Fruit fly (Drosophila melanogaster) whole organism, embryonic: Measurements from ENCODE around the gene Cyp9f2.

Experiments used
- CG10979 ChIP-seq: fragments of 200-800 bp; sonication (Bioruptor generic); optimal IDR thresholded peaks from 2 replicates; lab custom pipeline; 2018; ENCODE audit warnings: missing biosample characterization, mild to moderate bottlenecking, missing genetic modification characterization, moderate library complexity
- CG12155 ChIP-seq: fragments of 200-800 bp; sonication (Bioruptor generic); optimal IDR thresholded peaks from 3 replicates; lab custom pipeline; 2016; ENCODE audit warnings: missing biosample characterization, missing genetic modification characterization
- CG13287 ChIP-seq: fragments of 200-800 bp; sonication (Bioruptor generic); IDR thresholded peaks from 2 replicates; pipeline ENCODE4 v1.3.6; 2022; ENCODE audit warnings: missing biosample characterization, missing genetic modification characterization; ENCODE audit not compliant: partially characterized antibody
- CG14710 ChIP-seq: fragments of 200-800 bp; sonication (Bioruptor generic); optimal IDR thresholded peaks from 3 replicates; lab custom pipeline; 2019; ENCODE audit warnings: missing biosample characterization, mild to moderate bottlenecking, missing genetic modification characterization, moderate library complexity
- CG17328 ChIP-seq: fragments of 200-800 bp; sonication (Bioruptor generic); IDR thresholded peaks from 2 replicates; pipeline ENCODE4 v1.3.6; 2022; ENCODE audit warnings: missing biosample characterization, missing genetic modification characterization
- CG18262 ChIP-seq: fragments of 200-800 bp; optimal IDR thresholded peaks from 3 replicates; lab custom pipeline; 2019; ENCODE audit warnings: missing biosample characterization, mild to moderate bottlenecking, missing genetic modification characterization, moderate library complexity
- CG3163 ChIP-seq: fragments of 200-800 bp; sonication (Bioruptor generic); optimal IDR thresholded peaks from 3 replicates; lab custom pipeline; 2016; ENCODE audit warnings: missing biosample characterization, missing genetic modification characterization
- CG3838 ChIP-seq: fragments of 200-800 bp; sonication (Bioruptor generic); optimal IDR thresholded peaks from 3 replicates; lab custom pipeline; 2016; ENCODE audit warnings: missing biosample characterization, missing genetic modification characterization
- CG42726 ChIP-seq: fragments of 200-800 bp; sonication (Bioruptor generic); IDR thresholded peaks from 2 replicates; pipeline ENCODE4 v1.3.6; 2022; ENCODE audit warnings: missing biosample characterization, missing genetic modification characterization; ENCODE audit not compliant: partially characterized antibody
- CG7987 ChIP-seq: fragments of 200-800 bp; sonication (Bioruptor generic); optimal IDR thresholded peaks from 2 replicates; lab custom pipeline; 2018; ENCODE audit warnings: missing biosample characterization, mild to moderate bottlenecking, missing genetic modification characterization, moderate library complexity
- Camta ChIP-seq: fragments of 200-800 bp; sonication (Bioruptor generic); optimal IDR thresholded peaks from 2 replicates; lab custom pipeline; 2016; ENCODE audit warnings: missing biosample characterization, missing genetic modification characterization
- Deaf1 ChIP-seq: fragments of 200-800 bp; optimal IDR thresholded peaks from 3 replicates; lab custom pipeline; 2019; ENCODE audit warnings: missing biosample characterization, mild to moderate bottlenecking, missing genetic modification characterization, moderate library complexity
- Dfd ChIP-seq, 2 experiments: fragments of >200 bp; optimal IDR thresholded peaks; 2 replicates each; lab custom pipeline; 2017; ENCODE audit warnings: missing biosample characterization in 2 of 2, missing genetic modification characterization in 2 of 2
- E2f2 ChIP-seq: fragments of 200-800 bp; sonication (Bioruptor generic); IDR thresholded peaks from 2 replicates; pipeline ENCODE4 v1.3.6; 2022; ENCODE audit warnings: missing biosample characterization, missing genetic modification characterization
- Gsc ChIP-seq: fragments of 200-800 bp; sonication (Bioruptor generic); IDR thresholded peaks from 2 replicates; pipeline ENCODE4 v1.3.6; 2022; ENCODE audit warnings: missing biosample characterization, missing genetic modification characterization
- H15 ChIP-seq: fragments of 200-800 bp; sonication (Bioruptor generic); IDR thresholded peaks from 3 replicates; pipeline ENCODE4 v1.3.6; 2022; ENCODE audit warnings: missing biosample characterization, missing genetic modification characterization
- Hand ChIP-seq: fragments of 200-800 bp; sonication (Bioruptor generic); optimal IDR thresholded peaks from 2 replicates; lab custom pipeline; 2017; ENCODE audit warnings: mild to moderate bottlenecking, missing biosample characterization, missing genetic modification reagents, missing genetic modification characterization
- Mad ChIP-seq: fragments of 200-800 bp; sonication (Bioruptor generic); optimal IDR thresholded peaks from 2 replicates; lab custom pipeline; 2016; ENCODE audit warnings: missing biosample characterization, missing genetic modification characterization
- Mrtf ChIP-seq: fragments of 200-800 bp; sonication (Bioruptor generic); IDR thresholded peaks from 3 replicates; pipeline ENCODE4 v1.3.6; 2022; ENCODE audit warnings: missing biosample characterization, missing genetic modification characterization
- Pdp1 ChIP-seq, 2 experiments: fragments of 200-800 bp; sonication (Bioruptor generic); optimal IDR thresholded peaks; 3 replicates each; lab custom pipeline; 2016; ENCODE audit warnings: missing biosample characterization in 2 of 2, missing genetic modification characterization in 2 of 2, mild to moderate bottlenecking in 1 of 2, moderate library complexity in 1 of 2
- Trl ChIP-seq, 3 experiments: fragments of >200 bp in 2 of 3; fragments of 200-800 bp in 1 of 3; sonication (Bioruptor generic) in 1 of 3; optimal IDR thresholded peaks; 2 replicates in 1 of 3; 3 replicates in 2 of 3; lab custom pipeline; 2016 to 2017; ENCODE audit warnings: missing biosample characterization in 1 of 3, missing genetic modification characterization in 1 of 3
- cas ChIP-seq: fragments of 200-800 bp; sonication (Bioruptor generic); IDR thresholded peaks from 2 replicates; pipeline ENCODE4 v1.3.6; 2022; ENCODE audit warnings: missing biosample characterization, missing genetic modification characterization
- chinmo ChIP-seq: fragments of 200-800 bp; sonication (Bioruptor generic); IDR thresholded peaks from 4 replicates; pipeline ENCODE4 v1.3.6; 2022; ENCODE audit warnings: missing biosample characterization, missing genetic modification characterization; ENCODE audit not compliant: partially characterized antibody
- dmrt11E ChIP-seq: fragments of 200-800 bp; sonication (Bioruptor generic); optimal IDR thresholded peaks from 3 replicates; lab custom pipeline; 2018; ENCODE audit warnings: missing biosample characterization, mild to moderate bottlenecking, missing genetic modification characterization, moderate library complexity
- dmrt99B ChIP-seq: fragments of 200-800 bp; sonication (Bioruptor generic); optimal IDR thresholded peaks from 2 replicates; lab custom pipeline; 2018; ENCODE audit warnings: missing biosample characterization, mild to moderate bottlenecking, missing genetic modification characterization, moderate library complexity
- exex ChIP-seq: fragments of 200-800 bp; sonication (Bioruptor generic); optimal IDR thresholded peaks from 4 replicates; lab custom pipeline; 2018; ENCODE audit warnings: missing biosample characterization, mild to moderate bottlenecking, missing genetic modification characterization, moderate library complexity
- grau ChIP-seq: fragments of 200-800 bp; optimal IDR thresholded peaks from 3 replicates; lab custom pipeline; 2019; ENCODE audit warnings: missing biosample characterization, mild to moderate bottlenecking, missing genetic modification characterization, moderate library complexity
- grn ChIP-seq: fragments of 200-800 bp; sonication (Bioruptor generic); optimal IDR thresholded peaks from 3 replicates; lab custom pipeline; 2017; ENCODE audit warnings: missing biosample characterization, missing genetic modification characterization
- gt ChIP-seq: fragments of 200-800 bp; sonication (Bioruptor generic); IDR thresholded peaks from 2 replicates; pipeline ENCODE4 v1.3.6; 2022; ENCODE audit warnings: missing biosample characterization, missing genetic modification characterization
- mirr ChIP-seq: fragments of 200-800 bp; sonication (Bioruptor generic); optimal IDR thresholded peaks from 3 replicates; lab custom pipeline; 2018; ENCODE audit warnings: missing biosample characterization, mild to moderate bottlenecking, missing genetic modification characterization
- nom ChIP-seq: fragments of 200-800 bp; sonication (Bioruptor generic); optimal IDR thresholded peaks from 2 replicates; lab custom pipeline; 2017; ENCODE audit warnings: missing biosample characterization, missing genetic modification characterization, mild to moderate bottlenecking, moderate library complexity, missing genetic modification reagents
- org-1 ChIP-seq: fragments of 200-800 bp; sonication (Bioruptor generic); optimal IDR thresholded peaks from 2 replicates; lab custom pipeline; 2017; ENCODE audit warnings: missing biosample characterization, missing genetic modification characterization
- pum ChIP-seq: fragments of 200-800 bp; sonication (Bioruptor generic); optimal IDR thresholded peaks from 2 replicates; lab custom pipeline; 2016; ENCODE audit warnings: missing biosample characterization, missing genetic modification characterization
- sd ChIP-seq: fragments of 200-800 bp; sonication (Bioruptor generic); optimal IDR thresholded peaks from 3 replicates; lab custom pipeline; 2018; ENCODE audit warnings: missing biosample characterization, mild to moderate bottlenecking, missing genetic modification characterization, moderate library complexity
- sug ChIP-seq: fragments of 200-800 bp; optimal IDR thresholded peaks from 2 replicates; lab custom pipeline; 2019; ENCODE audit warnings: missing biosample characterization, mild to moderate bottlenecking, missing genetic modification characterization, moderate library complexity
- tin ChIP-seq: fragments of 200-800 bp; sonication (Bioruptor generic); optimal IDR thresholded peaks from 3 replicates; lab custom pipeline; 2016; ENCODE audit warnings: missing biosample characterization, missing genetic modification characterization
- tna ChIP-seq: fragments of 200-800 bp; sonication (Bioruptor generic); IDR thresholded peaks from 2 replicates; pipeline ENCODE4 v1.3.6; 2022; ENCODE audit warnings: missing biosample characterization, missing genetic modification characterization; ENCODE audit not compliant: partially characterized antibody
- tup ChIP-seq: fragments of 200-800 bp; sonication (Bioruptor generic); optimal IDR thresholded peaks from 2 replicates; lab custom pipeline; 2016; ENCODE audit warnings: missing biosample characterization, mild to moderate bottlenecking, missing genetic modification characterization, moderate library complexity
- zf30C ChIP-seq: fragments of 200-800 bp; sonication (Bioruptor generic); optimal IDR thresholded peaks from 3 replicates; lab custom pipeline; 2018; ENCODE audit warnings: missing biosample characterization, mild to moderate bottlenecking, missing genetic modification characterization

The Cyp9f2 gene

DNA sequence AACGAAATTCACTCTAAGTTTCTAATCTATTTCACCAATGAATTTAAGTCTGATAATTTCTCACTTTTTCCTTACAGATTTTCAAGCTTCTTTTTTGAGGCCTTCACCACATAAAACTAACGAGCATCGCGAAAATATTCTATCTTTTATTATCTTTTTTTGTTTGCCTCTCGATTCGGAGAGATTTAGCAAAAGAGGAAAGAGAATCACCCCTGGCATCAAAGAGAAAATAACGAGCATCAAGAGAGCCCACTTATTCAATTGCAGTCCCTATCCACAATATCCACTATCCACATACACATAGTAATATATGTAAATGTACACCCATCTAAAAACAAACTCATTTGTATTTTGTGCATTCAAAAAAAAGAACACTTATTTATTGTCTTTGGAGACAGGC is 38.4 kb downstream of the Cyp9f2 start, which contains the start of gene GstD9:
GstD9 (minus strand) TSS at position 101 of the 400 bp plus-strand sequence.
- no peak for TF ChIP-seq CG17328 (GFP tag; lab: Robert Waterston, UW)
- TF ChIP-seq org-1 (GFP tag; lab: Kevin White, UChicago) = no peak
- TF ChIP-seq CG42726 (GFP tag; lab: Robert Waterston, UW) = no peak
- no peak for TF ChIP-seq CG18262 (tag; lab: Kevin White, UChicago)
- no peak for TF ChIP-seq Mrtf (GFP tag; lab: Robert Waterston, UW)
- TF ChIP-seq CG7987 (GFP tag; lab: Kevin White, UChicago) = no peak
- no peak for TF ChIP-seq CG3838 (GFP tag; lab: Kevin White, UChicago)
- no peak for TF ChIP-seq dmrt11E
- peak; percentile 31 to 43 for TF ChIP-seq Trl (optimal IDR thresholded peaks at IDR 0.05; lab: Kevin White, UChicago)
- TF ChIP-seq Trl (GFP tag; optimal IDR thresholded peaks at IDR 0.05; lab: Kevin White, UChicago) = no peak
- TF ChIP-seq grau (tag; lab: Kevin White, UChicago) = no peak
- no peak for TF ChIP-seq CG10979
- no peak for TF ChIP-seq Mad (GFP tag; lab: Kevin White, UChicago)
- TF ChIP-seq CG3163 (GFP tag; lab: Kevin White, UChicago) = peak; percentile 76

DNA sequence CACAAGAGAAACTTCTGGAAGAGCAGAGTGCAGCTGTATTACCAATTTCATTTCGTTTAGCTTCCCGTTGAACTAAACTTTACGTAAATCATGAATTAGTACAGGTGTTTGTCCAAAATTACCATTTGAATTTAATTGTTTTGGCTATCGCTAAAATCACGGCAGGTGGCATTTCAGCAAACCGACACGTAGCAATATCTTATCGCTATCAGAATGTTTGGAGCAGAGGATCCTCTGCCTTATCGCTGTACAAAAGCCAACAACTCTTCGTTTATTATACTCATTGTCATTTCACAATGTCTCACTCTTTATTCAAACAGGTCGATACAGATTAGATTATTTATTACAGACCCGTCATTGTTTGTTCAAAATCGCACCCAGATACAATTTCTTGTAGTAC is 39.9 kb downstream of the Cyp9f2 start:
- no peak for TF ChIP-seq chinmo
- no peak for TF ChIP-seq Deaf1 (tag; lab: Kevin White, UChicago)
- TF ChIP-seq cas = no peak
- TF ChIP-seq tin (GFP tag; lab: Kevin White, UChicago) = no peak
- no peak for TF ChIP-seq Camta (GFP tag; lab: Kevin White, UChicago)
- TF ChIP-seq mirr (GFP tag; lab: Kevin White, UChicago) = peak; percentile 56
- TF ChIP-seq Gsc (GFP tag; lab: Robert Waterston, UW) = no peak
- no peak for TF ChIP-seq Dfd (GFP tag; optimal IDR thresholded peaks at IDR 0.05; lab: Kevin White, UChicago)
- no peak for TF ChIP-seq nom
- no peak for TF ChIP-seq zf30C (GFP tag; lab: Kevin White, UChicago)
- TF ChIP-seq sug = peak; percentile 93
- TF ChIP-seq tna (GFP tag; lab: Robert Waterston, UW) = no peak
- no peak for TF ChIP-seq CG14710 (tag; lab: Kevin White, UChicago)
- TF ChIP-seq dmrt99B = no peak
- peak; percentile 67 for TF ChIP-seq grn
- no peak for TF ChIP-seq Hand (GFP tag; lab: Kevin White, UChicago)
- no peak for TF ChIP-seq gt (GFP tag; lab: Robert Waterston, UW)
- TF ChIP-seq E2f2 = no peak
- peak; percentile 76 for TF ChIP-seq exex (tag; lab: Kevin White, UChicago)
- TF ChIP-seq H15 (GFP tag; lab: Robert Waterston, UW) = no peak
- no peak for TF ChIP-seq CG13287 (GFP tag; lab: Robert Waterston, UW)
- TF ChIP-seq sd (tag; lab: Kevin White, UChicago) = peak; percentile 44
- TF ChIP-seq, all 482 proteins: peak for 5

dm6 chr3R:12365264-12365840 is 40.5 kb downstream of the Cyp9f2 start, which contains the start of gene GstD10:
TSS of gene GstD10 (minus strand) at chr3R:12365735.
- no peak for TF ChIP-seq tup
- TF ChIP-seq CG12155 (GFP tag; lab: Kevin White, UChicago) = no peak
- no peak for TF ChIP-seq pum (GFP tag; lab: Kevin White, UChicago)
- peak in 1 of 2 experiments; percentile 79 for TF ChIP-seq Pdp1 (GFP tag; optimal IDR thresholded peaks at IDR 0.05; lab: Kevin White, UChicago)
- TF ChIP-seq chinmo = 0 out of 4 replicates have a peak, but pooled peaks have one; percentile 20
- TF ChIP-seq, all 482 proteins: peak for 2
